Fruit fly (Drosophila melanogaster) whole organism, embryonic: ENCODE measurements around the gene CG13679.

ENCODE experiments used
- Asciz ChIP-seq: fragments of 200-800 bp; sonication (Bioruptor generic); optimal IDR thresholded peaks from 2 replicates; lab custom pipeline; 2017; ENCODE audit warnings: missing biosample characterization, mild to moderate bottlenecking, missing genetic modification characterization, missing genetic modification reagents
- Atf6 ChIP-seq: fragments of 200-800 bp; sonication (Bioruptor generic); IDR thresholded peaks from 2 replicates; pipeline ENCODE4 v1.3.6; 2022; ENCODE audit warnings: missing biosample characterization, missing genetic modification characterization
- BEAF-32 ChIP-seq: fragments of 200-800 bp; sonication (Bioruptor generic); optimal IDR thresholded peaks from 3 replicates; lab custom pipeline; 2017; ENCODE audit warnings: missing biosample characterization, missing genetic modification characterization, mild to moderate bottlenecking, moderate library complexity, missing genetic modification reagents
- CG11398 ChIP-seq: fragments of 200-800 bp; sonication (Bioruptor generic); optimal IDR thresholded peaks from 2 replicates; lab custom pipeline; 2016; ENCODE audit warnings: missing biosample characterization, missing genetic modification characterization
- CG11696 ChIP-seq: fragments of 200-800 bp; sonication (Bioruptor generic); IDR thresholded peaks from 2 replicates; pipeline ENCODE4 v1.3.6; 2022; ENCODE audit warnings: missing biosample characterization, missing genetic modification characterization
- CG12299 ChIP-seq: fragments of 200-800 bp; sonication (Bioruptor generic); optimal IDR thresholded peaks from 2 replicates; lab custom pipeline; 2018; ENCODE audit warnings: missing biosample characterization, mild to moderate bottlenecking, missing genetic modification characterization
- CG13287 ChIP-seq: fragments of 200-800 bp; sonication (Bioruptor generic); IDR thresholded peaks from 2 replicates; pipeline ENCODE4 v1.3.6; 2022; ENCODE audit warnings: missing biosample characterization, missing genetic modification characterization; ENCODE audit not compliant: partially characterized antibody
- CG14860 ChIP-seq: fragments of 200-800 bp; sonication (Bioruptor generic); IDR thresholded peaks from 3 replicates; pipeline ENCODE4 v1.3.6; 2022; ENCODE audit warnings: missing biosample characterization, missing genetic modification characterization; ENCODE audit not compliant: partially characterized antibody
- CG3065 ChIP-seq: fragments of 200-800 bp; sonication (Bioruptor generic); optimal IDR thresholded peaks from 2 replicates; lab custom pipeline; 2016; ENCODE audit warnings: missing biosample characterization, missing genetic modification characterization
- CG31224 ChIP-seq: fragments of 200-800 bp; sonication (Bioruptor generic); IDR thresholded peaks from 2 replicates; pipeline ENCODE4 v1.3.6; 2022; ENCODE audit warnings: missing biosample characterization, missing genetic modification characterization
- CG31365 ChIP-seq: fragments of 200-800 bp; sonication (Bioruptor generic); optimal IDR thresholded peaks from 2 replicates; lab custom pipeline; 2018; ENCODE audit warnings: missing biosample characterization, mild to moderate bottlenecking, missing genetic modification characterization
- CG31441 ChIP-seq: fragments of 200-800 bp; sonication (Bioruptor generic); IDR thresholded peaks from 2 replicates; pipeline ENCODE4 v1.3.6; 2022; ENCODE audit warnings: missing biosample characterization, missing genetic modification characterization
- CG3847 ChIP-seq: fragments of 200-800 bp; sonication (Bioruptor generic); IDR thresholded peaks from 2 replicates; pipeline ENCODE4 v1.3.6; 2022; ENCODE audit warnings: missing biosample characterization, missing genetic modification characterization
- CG6765 ChIP-seq: fragments of 200-800 bp; sonication (Bioruptor generic); optimal IDR thresholded peaks from 3 replicates; lab custom pipeline; 2017; ENCODE audit warnings: missing biosample characterization, mild to moderate bottlenecking, missing genetic modification characterization
- CG7786 ChIP-seq: fragments of 200-800 bp; sonication (Bioruptor generic); optimal IDR thresholded peaks from 2 replicates; lab custom pipeline; 2016; ENCODE audit warnings: missing biosample characterization, missing genetic modification characterization
- CG8765 ChIP-seq: fragments of 200-800 bp; sonication (Bioruptor generic); IDR thresholded peaks from 2 replicates; pipeline ENCODE4 v1.3.6; 2022; ENCODE audit warnings: missing biosample characterization, missing genetic modification characterization
- CG9215 ChIP-seq: fragments of 200-800 bp; sonication (Bioruptor generic); IDR thresholded peaks from 2 replicates; pipeline ENCODE4 v1.3.6; 2022; ENCODE audit warnings: missing biosample characterization, missing genetic modification characterization
- Dip3 ChIP-seq: fragments of 200-800 bp; sonication (Bioruptor generic); optimal IDR thresholded peaks from 3 replicates; lab custom pipeline; 2016; ENCODE audit warnings: missing biosample characterization, missing genetic modification characterization
- Drgx ChIP-seq: fragments of 200-800 bp; sonication (Bioruptor generic); IDR thresholded peaks from 2 replicates; pipeline ENCODE4 v1.3.6; 2022; ENCODE audit warnings: missing biosample characterization, missing genetic modification characterization
- Gsc ChIP-seq: fragments of 200-800 bp; sonication (Bioruptor generic); IDR thresholded peaks from 2 replicates; pipeline ENCODE4 v1.3.6; 2022; ENCODE audit warnings: missing biosample characterization, missing genetic modification characterization
- HLH54F ChIP-seq: fragments of 200-800 bp; sonication (Bioruptor generic); optimal IDR thresholded peaks from 3 replicates; lab custom pipeline; 2016; ENCODE audit warnings: missing biosample characterization, missing genetic modification characterization
- Hand ChIP-seq: fragments of 200-800 bp; sonication (Bioruptor generic); optimal IDR thresholded peaks from 2 replicates; lab custom pipeline; 2017; ENCODE audit warnings: mild to moderate bottlenecking, missing biosample characterization, missing genetic modification reagents, missing genetic modification characterization
- Mrtf ChIP-seq: fragments of 200-800 bp; sonication (Bioruptor generic); IDR thresholded peaks from 3 replicates; pipeline ENCODE4 v1.3.6; 2022; ENCODE audit warnings: missing biosample characterization, missing genetic modification characterization
- NK7.1 ChIP-seq: fragments of 200-800 bp; sonication (Bioruptor generic); optimal IDR thresholded peaks from 3 replicates; lab custom pipeline; 2016; ENCODE audit warnings: missing biosample characterization, missing genetic modification characterization
- Poxn ChIP-seq: fragments of 200-800 bp; sonication (Bioruptor generic); IDR thresholded peaks from 2 replicates; pipeline ENCODE4 v1.3.6; 2022; ENCODE audit warnings: missing biosample characterization, missing genetic modification characterization
- Side ChIP-seq: fragments of 200-800 bp; sonication (Bioruptor generic); optimal IDR thresholded peaks from 2 replicates; lab custom pipeline; 2016; ENCODE audit warnings: missing biosample characterization, missing genetic modification characterization
- Six4 ChIP-seq: fragments of 200-800 bp; sonication (Bioruptor generic); optimal IDR thresholded peaks from 2 replicates; lab custom pipeline; 2016; ENCODE audit warnings: missing biosample characterization, missing genetic modification characterization
- Spps ChIP-seq: fragments of 200-800 bp; sonication (Bioruptor generic); optimal IDR thresholded peaks from 2 replicates; lab custom pipeline; 2018; ENCODE audit warnings: missing biosample characterization, mild to moderate bottlenecking, missing genetic modification characterization
- aop ChIP-seq: fragments of 200-800 bp; sonication (Bioruptor generic); IDR thresholded peaks from 2 replicates; pipeline ENCODE4 v1.3.6; 2022; ENCODE audit warnings: missing biosample characterization, missing genetic modification characterization
- bab2 ChIP-seq: fragments of 200-800 bp; sonication (Bioruptor generic); optimal IDR thresholded peaks from 2 replicates; lab custom pipeline; 2016; ENCODE audit warnings: missing biosample characterization, missing genetic modification characterization
- bcd ChIP-seq: fragments of 200-800 bp; sonication (Bioruptor generic); optimal IDR thresholded peaks from 2 replicates; lab custom pipeline; 2017; ENCODE audit warnings: missing biosample characterization, mild to moderate bottlenecking, missing genetic modification characterization
- danr ChIP-seq: fragments of 200-800 bp; sonication (Bioruptor generic); IDR thresholded peaks from 2 replicates; pipeline ENCODE4 v1.3.6; 2022; ENCODE audit warnings: missing biosample characterization, missing genetic modification characterization
- dati ChIP-seq: fragments of 200-800 bp; sonication (Bioruptor generic); IDR thresholded peaks from 2 replicates; pipeline ENCODE4 v1.3.6; 2022; ENCODE audit warnings: missing biosample characterization, missing genetic modification characterization
- disco-r ChIP-seq: fragments of 200-800 bp; sonication (Bioruptor generic); optimal IDR thresholded peaks from 2 replicates; lab custom pipeline; 2016; ENCODE audit warnings: missing biosample characterization, missing genetic modification characterization
- dmrt99B ChIP-seq: fragments of 200-800 bp; sonication (Bioruptor generic); optimal IDR thresholded peaks from 2 replicates; lab custom pipeline; 2018; ENCODE audit warnings: missing biosample characterization, mild to moderate bottlenecking, missing genetic modification characterization, moderate library complexity
- dpn ChIP-seq, 2 experiments: fragments of 200-800 bp; sonication (Bioruptor generic); optimal IDR thresholded peaks; 3 replicates each; lab custom pipeline; 2016; ENCODE audit warnings: missing biosample characterization in 2 of 2, missing genetic modification characterization in 2 of 2
- ftz-f1 ChIP-seq: fragments of 200-800 bp; sonication (Bioruptor generic); optimal IDR thresholded peaks from 2 replicates; lab custom pipeline; 2016; ENCODE audit warnings: missing biosample characterization, missing genetic modification characterization
- kni ChIP-seq: fragments of 200-800 bp; sonication (Bioruptor generic); optimal IDR thresholded peaks from 3 replicates; lab custom pipeline; 2017; ENCODE audit warnings: mild to moderate bottlenecking, missing biosample characterization, missing genetic modification reagents, missing genetic modification characterization
- knrl ChIP-seq: fragments of 200-800 bp; sonication (Bioruptor generic); IDR thresholded peaks from 3 replicates; pipeline ENCODE4 v1.3.6; 2022; ENCODE audit warnings: missing biosample characterization, missing genetic modification characterization; ENCODE audit not compliant: partially characterized antibody
- luna ChIP-seq: fragments of 200-800 bp; sonication (Bioruptor generic); optimal IDR thresholded peaks from 2 replicates; lab custom pipeline; 2016; ENCODE audit warnings: missing biosample characterization, missing genetic modification characterization
- mld ChIP-seq: fragments of 200-800 bp; sonication (Bioruptor generic); IDR thresholded peaks from 3 replicates; pipeline ENCODE4 v1.3.6; 2022; ENCODE audit warnings: missing biosample characterization, missing genetic modification characterization; ENCODE audit not compliant: partially characterized antibody
- nau ChIP-seq: fragments of 200-800 bp; sonication (Bioruptor generic); optimal IDR thresholded peaks from 3 replicates; lab custom pipeline; 2017; ENCODE audit warnings: missing biosample characterization, mild to moderate bottlenecking, missing genetic modification characterization, missing genetic modification reagents
- rib ChIP-seq: fragments of 200-800 bp; sonication (Bioruptor generic); IDR thresholded peaks from 2 replicates; pipeline ENCODE4 v1.3.6; 2022; ENCODE audit warnings: missing biosample characterization, missing genetic modification characterization
- slbo ChIP-seq: fragments of 200-800 bp; sonication (Bioruptor generic); IDR thresholded peaks from 2 replicates; pipeline ENCODE4 v1.3.6; 2022; ENCODE audit warnings: missing biosample characterization, missing genetic modification characterization
- sna ChIP-seq: fragments of 200-800 bp; sonication (Bioruptor generic); IDR thresholded peaks from 2 replicates; pipeline ENCODE4 v1.3.6; 2022; ENCODE audit warnings: missing biosample characterization, missing genetic modification characterization; ENCODE audit not compliant: partially characterized antibody
- sug ChIP-seq: fragments of 200-800 bp; optimal IDR thresholded peaks from 2 replicates; lab custom pipeline; 2019; ENCODE audit warnings: missing biosample characterization, mild to moderate bottlenecking, missing genetic modification characterization, moderate library complexity
- toy ChIP-seq: fragments of 200-800 bp; sonication (Bioruptor generic); IDR thresholded peaks from 2 replicates; pipeline ENCODE4 v1.3.6; 2022; ENCODE audit warnings: missing biosample characterization, missing genetic modification characterization
- vnd ChIP-seq: fragments of 200-800 bp; sonication (Bioruptor generic); IDR thresholded peaks from 3 replicates; pipeline ENCODE4 v1.3.6; 2022; ENCODE audit warnings: missing biosample characterization, missing genetic modification characterization; ENCODE audit not compliant: partially characterized antibody
- wek ChIP-seq: fragments of 200-800 bp; sonication (Bioruptor generic); optimal IDR thresholded peaks from 3 replicates; lab custom pipeline; 2018; ENCODE audit warnings: missing biosample characterization, mild to moderate bottlenecking, missing genetic modification characterization, moderate library complexity

Gene CG13679

DNA sequence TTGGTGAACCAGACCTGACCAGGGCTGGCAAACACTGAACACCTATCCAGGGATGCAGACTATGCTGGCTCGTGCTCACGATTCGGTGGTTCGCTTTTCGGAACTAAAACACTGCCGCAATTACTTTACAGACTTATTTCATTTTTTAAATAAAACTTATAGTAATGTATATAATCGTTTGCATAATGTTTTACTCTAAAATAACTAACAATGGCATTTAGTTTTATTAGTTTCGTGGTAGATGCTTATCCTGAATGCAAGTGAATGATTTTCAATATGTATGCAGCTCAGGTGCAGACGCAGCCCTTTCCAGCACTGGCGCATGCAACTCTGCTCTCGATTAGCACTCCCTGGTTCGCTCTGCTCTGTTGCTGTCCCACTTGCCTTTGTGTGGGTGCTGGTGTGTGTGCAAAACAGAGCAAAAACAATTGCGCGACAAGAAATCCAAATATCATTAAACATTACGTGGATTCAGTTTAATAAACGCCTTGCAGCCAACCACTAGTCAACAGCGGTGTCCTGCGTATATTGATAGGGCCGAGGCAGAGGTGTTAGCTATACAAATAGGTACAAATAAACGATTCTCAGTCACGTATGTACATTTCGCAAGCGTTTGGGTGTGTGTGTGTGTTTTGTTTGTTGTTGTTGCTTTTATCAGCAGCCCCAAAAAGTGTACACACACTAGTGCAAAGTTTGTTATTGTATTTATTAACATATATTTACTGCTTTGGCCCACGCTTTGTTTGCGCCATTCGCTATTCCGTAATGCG is 15.8 kb upstream of the CG13679 start, which contains the start of the genes ERR and Atg18a (continued):
- TF ChIP-seq aop (GFP tag; lab: Robert Waterston, UW) (no peak), CG3847 (GFP tag; lab: Robert Waterston, UW) (peak; percentile 93), Dip3 (GFP tag; lab: Kevin White, UChicago) (peak; percentile 88), BEAF-32 (GFP tag; lab: Kevin White, UChicago) (peak; percentile 87), CG7786 (GFP tag; lab: Kevin White, UChicago) (peak; percentile 83), CG3065 (peak; percentile 13), Six4 (GFP tag; lab: Kevin White, UChicago) (peak; percentile 44), rib (GFP tag; lab: Robert Waterston, UW) (peak; percentile 77), CG6765 (no peak), sna (no peak), HLH54F (GFP tag; lab: Kevin White, UChicago) (peak; percentile 88), toy (peak; percentile 52; the same call in 1 of the 2 replicates), danr (GFP tag; lab: Robert Waterston, UW) (peak; percentile 79; the same call in 1 of the 2 replicates), CG31224 (peak; percentile 78), Spps (tag; lab: Kevin White, UChicago) (peak; percentile 44), Atf6 (peak; percentile 86), CG31365 (tag; lab: Kevin White, UChicago) (peak; percentile 0), mld (GFP tag; lab: Robert Waterston, UW) (no peak), Side (GFP tag; lab: Kevin White, UChicago) (peak; percentile 68), kni (GFP tag; lab: Kevin White, UChicago) (peak; percentile 90), sug (tag; lab: Kevin White, UChicago) (peak; percentile 89), Poxn (GFP tag; lab: Robert Waterston, UW) (peak; percentile 63), nau (GFP tag; lab: Kevin White, UChicago) (no peak), CG11398 (peak; percentile 8), knrl (GFP tag; lab: Robert Waterston, UW) (peak; percentile 85), disco-r (GFP tag; lab: Kevin White, UChicago) (no peak), slbo (GFP tag; lab: Robert Waterston, UW) (peak; percentile 96), dati (GFP tag; lab: Robert Waterston, UW) (no peak), CG14860 (peak; percentile 36; the same call in 1 of the 3 replicates), vnd (GFP tag; lab: Robert Waterston, UW) (peak; percentile 60; the same call in 2 of the 3 replicates), bcd (GFP tag; lab: Kevin White, UChicago) (peak; percentile 88), CG8765 (GFP tag; lab: Robert Waterston, UW) (peak; percentile 69), Asciz (GFP tag; lab: Kevin White, UChicago) (no peak), CG13287 (GFP tag; lab: Robert Waterston, UW) (peak; percentile 70), Drgx (GFP tag; lab: Robert Waterston, UW) (peak; percentile 84), CG31441 (peak; percentile 83; the same call in 1 of the 2 replicates), Hand (GFP tag; lab: Kevin White, UChicago) (peak; percentile 17), bab2 (GFP tag; lab: Kevin White, UChicago) (peak; percentile 79), Gsc (peak; percentile 61), luna (GFP tag; lab: Kevin White, UChicago) (peak; percentile 23), CG12299 (tag; lab: Kevin White, UChicago) (peak; percentile 38), ftz-f1 (peak; percentile 46), wek (GFP tag; lab: Kevin White, UChicago) (no peak), dpn (GFP tag; optimal IDR thresholded peaks at IDR 0.05; lab: Kevin White, UChicago) (peak; percentile 85 to 88), Mrtf (peak; percentile 79), dmrt99B (no peak), CG9215 (GFP tag; lab: Robert Waterston, UW) (peak; percentile 94), NK7.1 (GFP tag; lab: Kevin White, UChicago) (peak; percentile 52), CG11696 (GFP tag; lab: Robert Waterston, UW) (0 out of 2 replicates have a peak, but pooled peaks have one; percentile 13)
